Fruit fly (Drosophila melanogaster) whole organism, embryonic: ENCODE results near the gene Cyp310a1.
A peak's percentile ranks its signal among the peaks of the same experiment; 100 is the strongest.

ENCODE experiments used
- CG10209 ChIP-seq: fragments of 200-800 bp; sonication (Bioruptor generic); optimal IDR thresholded peaks from 3 replicates; lab custom pipeline; 2017; ENCODE audit warnings: missing biosample characterization, mild to moderate bottlenecking, missing genetic modification characterization, missing genetic modification reagents
- CG12299 ChIP-seq: fragments of 200-800 bp; sonication (Bioruptor generic); optimal IDR thresholded peaks from 2 replicates; lab custom pipeline; 2018; ENCODE audit warnings: missing biosample characterization, mild to moderate bottlenecking, missing genetic modification characterization
- CG1233 ChIP-seq: fragments of 200-800 bp; sonication (Bioruptor generic); optimal IDR thresholded peaks from 4 replicates; lab custom pipeline; 2018; ENCODE audit warnings: missing biosample characterization, mild to moderate bottlenecking, missing genetic modification characterization
- CG12744 ChIP-seq: fragments of 200-800 bp; sonication (Bioruptor generic); optimal IDR thresholded peaks from 2 replicates; lab custom pipeline; 2016; ENCODE audit warnings: missing biosample characterization, missing genetic modification characterization
- CG14710 ChIP-seq: fragments of 200-800 bp; sonication (Bioruptor generic); optimal IDR thresholded peaks from 3 replicates; lab custom pipeline; 2019; ENCODE audit warnings: missing biosample characterization, mild to moderate bottlenecking, missing genetic modification characterization, moderate library complexity
- CG15269 ChIP-seq: fragments of 200-800 bp; sonication (Bioruptor generic); optimal IDR thresholded peaks from 2 replicates; lab custom pipeline; 2018; ENCODE audit warnings: missing biosample characterization, mild to moderate bottlenecking, missing genetic modification characterization, moderate library complexity
- CG16815 ChIP-seq: fragments of 200-800 bp; sonication (Bioruptor generic); optimal IDR thresholded peaks from 3 replicates; lab custom pipeline; 2017; ENCODE audit warnings: missing biosample characterization, mild to moderate bottlenecking, missing genetic modification characterization
- CG17328 ChIP-seq: fragments of 200-800 bp; sonication (Bioruptor generic); IDR thresholded peaks from 2 replicates; pipeline ENCODE4 v1.3.6; 2022; ENCODE audit warnings: missing biosample characterization, missing genetic modification characterization
- CG17612 ChIP-seq: fragments of 200-800 bp; sonication (Bioruptor generic); IDR thresholded peaks from 2 replicates; pipeline ENCODE4 v1.3.6; 2022; ENCODE audit warnings: missing biosample characterization, missing genetic modification characterization
- CG2202 ChIP-seq: fragments of 200-800 bp; sonication (Bioruptor generic); optimal IDR thresholded peaks from 2 replicates; lab custom pipeline; 2018; ENCODE audit warnings: missing biosample characterization, mild to moderate bottlenecking, missing genetic modification characterization
- CG33213 ChIP-seq: fragments of 200-800 bp; sonication (Bioruptor generic); optimal IDR thresholded peaks from 3 replicates; lab custom pipeline; 2016; ENCODE audit warnings: missing biosample characterization, missing genetic modification characterization
- CG33557 ChIP-seq: fragments of 200-800 bp; sonication (Bioruptor generic); optimal IDR thresholded peaks from 2 replicates; lab custom pipeline; 2019; ENCODE audit warnings: missing biosample characterization, mild to moderate bottlenecking, missing genetic modification characterization, moderate library complexity
- CG4404 ChIP-seq: fragments of 200-800 bp; sonication (Bioruptor generic); IDR thresholded peaks from 2 replicates; pipeline ENCODE4 v1.3.6; 2022; ENCODE audit warnings: missing biosample characterization, missing genetic modification characterization
- CG6683 ChIP-seq: fragments of 200-800 bp; sonication (Bioruptor generic); optimal IDR thresholded peaks from 2 replicates; lab custom pipeline; 2017; ENCODE audit warnings: missing biosample characterization, mild to moderate bottlenecking, missing genetic modification characterization, missing genetic modification reagents
- E2f2 ChIP-seq: fragments of 200-800 bp; sonication (Bioruptor generic); IDR thresholded peaks from 2 replicates; pipeline ENCODE4 v1.3.6; 2022; ENCODE audit warnings: missing biosample characterization, missing genetic modification characterization
- HLHmδ ChIP-seq: fragments of 200-800 bp; sonication (Bioruptor generic); optimal IDR thresholded peaks from 2 replicates; lab custom pipeline; 2018; ENCODE audit warnings: missing biosample characterization, mild to moderate bottlenecking, missing genetic modification characterization, moderate library complexity
- Hand ChIP-seq: fragments of 200-800 bp; sonication (Bioruptor generic); optimal IDR thresholded peaks from 2 replicates; lab custom pipeline; 2017; ENCODE audit warnings: mild to moderate bottlenecking, missing biosample characterization, missing genetic modification reagents, missing genetic modification characterization
- Hr78 ChIP-seq, 2 experiments: fragments of 200-800 bp in 1 of 2; fragments of >200 bp in 1 of 2; sonication (Bioruptor generic) in 1 of 2; optimal IDR thresholded peaks; 2 replicates each; lab custom pipeline; 2017 to 2019; ENCODE audit warnings: missing biosample characterization in 2 of 2, missing genetic modification characterization in 2 of 2, mild to moderate bottlenecking in 1 of 2, moderate library complexity in 1 of 2
- Mad ChIP-seq: fragments of 200-800 bp; sonication (Bioruptor generic); optimal IDR thresholded peaks from 2 replicates; lab custom pipeline; 2016; ENCODE audit warnings: missing biosample characterization, missing genetic modification characterization
- Neu2 ChIP-seq: fragments of 200-800 bp; sonication (Bioruptor generic); optimal IDR thresholded peaks from 3 replicates; lab custom pipeline; 2016; ENCODE audit warnings: missing biosample characterization, missing genetic modification characterization, borderline replicate concordance
- Ptx1 ChIP-seq: fragments of 200-800 bp; sonication (Bioruptor generic); IDR thresholded peaks from 2 replicates; pipeline ENCODE4 v1.3.6; 2022; ENCODE audit warnings: missing biosample characterization, missing genetic modification characterization
- Stat92E ChIP-seq, 3 experiments: fragments of >200 bp in 2 of 3; fragments of 200-800 bp in 1 of 3; sonication (Bioruptor generic) in 1 of 3; optimal IDR thresholded peaks; 2 replicates each; lab custom pipeline; 2017 to 2019; ENCODE audit warnings: missing biosample characterization in 3 of 3, missing genetic modification characterization in 3 of 3, mild to moderate bottlenecking in 1 of 3, moderate library complexity in 1 of 3
- TFAM ChIP-seq: fragments of 200-800 bp; sonication (Bioruptor generic); optimal IDR thresholded peaks from 2 replicates; lab custom pipeline; 2017; ENCODE audit warnings: missing biosample characterization, missing genetic modification characterization, inconsistent platforms
- Xbp1 ChIP-seq: fragments of 200-800 bp; sonication (Bioruptor generic); optimal IDR thresholded peaks from 3 replicates; lab custom pipeline; 2016; ENCODE audit warnings: missing biosample characterization, mild to moderate bottlenecking, missing genetic modification characterization
- bcd ChIP-seq: fragments of 200-800 bp; sonication (Bioruptor generic); optimal IDR thresholded peaks from 2 replicates; lab custom pipeline; 2017; ENCODE audit warnings: missing biosample characterization, mild to moderate bottlenecking, missing genetic modification characterization
- btn ChIP-seq: fragments of 200-800 bp; sonication (Bioruptor generic); optimal IDR thresholded peaks from 2 replicates; lab custom pipeline; 2016; ENCODE audit warnings: missing biosample characterization, missing genetic modification characterization
- ci ChIP-seq: fragments of 200-800 bp; sonication (Bioruptor generic); IDR thresholded peaks from 3 replicates; pipeline ENCODE4 v1.3.6; 2022; ENCODE audit warnings: missing biosample characterization, missing genetic modification characterization
- crc ChIP-seq: fragments of 200-800 bp; sonication (Bioruptor generic); optimal IDR thresholded peaks from 2 replicates; lab custom pipeline; 2016; ENCODE audit warnings: missing biosample characterization, missing genetic modification characterization
- dpn ChIP-seq, 2 experiments: fragments of 200-800 bp; sonication (Bioruptor generic); optimal IDR thresholded peaks; 3 replicates each; lab custom pipeline; 2016; ENCODE audit warnings: missing biosample characterization in 2 of 2, missing genetic modification characterization in 2 of 2
- emc ChIP-seq: fragments of 200-800 bp; sonication (Bioruptor generic); optimal IDR thresholded peaks from 2 replicates; lab custom pipeline; 2016; ENCODE audit warnings: missing biosample characterization, missing genetic modification characterization
- esg ChIP-seq: fragments of 200-800 bp; sonication (Bioruptor generic); conservative IDR thresholded peaks from 2 replicates; pipeline ENCODE4 v1.3.6; 2022; ENCODE audit warnings: missing biosample characterization, missing genetic modification characterization
- eyg ChIP-seq: fragments of 200-800 bp; sonication (Bioruptor generic); optimal IDR thresholded peaks from 3 replicates; lab custom pipeline; 2016; ENCODE audit warnings: missing biosample characterization, missing genetic modification characterization
- hkb ChIP-seq, 2 experiments: fragments of 200-800 bp in 1 of 2; fragments of >200 bp in 1 of 2; sonication (Bioruptor generic) in 1 of 2; IDR thresholded peaks in 1 of 2; optimal IDR thresholded peaks in 1 of 2; 2 replicates each; pipeline versions ENCODE4 v1.3.6 to Lab custom; 2017 to 2022; ENCODE audit warnings: missing biosample characterization in 1 of 2, missing genetic modification characterization in 1 of 2
- hth ChIP-seq: fragments of >200 bp; optimal IDR thresholded peaks from 2 replicates; lab custom pipeline; 2017; ENCODE audit warnings: inconsistent platforms
- jing ChIP-seq: fragments of 200-800 bp; sonication (Bioruptor generic); optimal IDR thresholded peaks from 2 replicates; lab custom pipeline; 2018; ENCODE audit warnings: missing biosample characterization, mild to moderate bottlenecking, missing genetic modification characterization
- lilli ChIP-seq: fragments of 200-800 bp; sonication (Bioruptor generic); optimal IDR thresholded peaks from 3 replicates; lab custom pipeline; 2016; ENCODE audit warnings: missing biosample characterization, missing genetic modification characterization
- nmo ChIP-seq: fragments of 200-800 bp; sonication (Bioruptor generic); optimal IDR thresholded peaks from 2 replicates; lab custom pipeline; 2018; ENCODE audit warnings: missing biosample characterization, mild to moderate bottlenecking, missing genetic modification characterization, moderate library complexity
- nom ChIP-seq: fragments of 200-800 bp; sonication (Bioruptor generic); optimal IDR thresholded peaks from 2 replicates; lab custom pipeline; 2017; ENCODE audit warnings: missing biosample characterization, missing genetic modification characterization, mild to moderate bottlenecking, moderate library complexity, missing genetic modification reagents
- odd ChIP-seq: fragments of 200-800 bp; sonication (Bioruptor generic); optimal IDR thresholded peaks from 2 replicates; lab custom pipeline; 2017; ENCODE audit warnings: missing biosample characterization, mild to moderate bottlenecking, missing genetic modification characterization
- ro ChIP-seq: fragments of 200-800 bp; sonication (Bioruptor generic); IDR thresholded peaks from 2 replicates; pipeline ENCODE4 v1.3.6; 2022; ENCODE audit warnings: missing biosample characterization, missing genetic modification characterization
- slbo ChIP-seq: fragments of 200-800 bp; sonication (Bioruptor generic); IDR thresholded peaks from 2 replicates; pipeline ENCODE4 v1.3.6; 2022; ENCODE audit warnings: missing biosample characterization, missing genetic modification characterization
- slou ChIP-seq: fragments of 200-800 bp; sonication (Bioruptor generic); optimal IDR thresholded peaks from 3 replicates; lab custom pipeline; 2016; ENCODE audit warnings: missing biosample characterization, missing genetic modification characterization
- so ChIP-seq: fragments of 200-800 bp; sonication (Bioruptor generic); IDR thresholded peaks from 3 replicates; pipeline ENCODE4 v1.3.6; 2022; ENCODE audit warnings: missing biosample characterization, missing genetic modification characterization
- tgo ChIP-seq: fragments of 200-800 bp; sonication (Bioruptor generic); IDR thresholded peaks from 3 replicates; pipeline ENCODE4 v1.3.6; 2022; ENCODE audit warnings: missing biosample characterization, missing genetic modification characterization
- tll ChIP-seq, 2 experiments: fragments of 200-800 bp in 1 of 2; fragments of >200 bp in 1 of 2; sonication (Bioruptor generic) in 1 of 2; optimal IDR thresholded peaks; 2 replicates each; lab custom pipeline; 2017 to 2019; ENCODE audit warnings: missing biosample characterization in 2 of 2, missing genetic modification characterization in 2 of 2, mild to moderate bottlenecking in 1 of 2, moderate library complexity in 1 of 2
- vnd ChIP-seq: fragments of 200-800 bp; sonication (Bioruptor generic); IDR thresholded peaks from 3 replicates; pipeline ENCODE4 v1.3.6; 2022; ENCODE audit warnings: missing biosample characterization, missing genetic modification characterization; ENCODE audit not compliant: partially characterized antibody
- zfh1 ChIP-seq: fragments of 200-800 bp; sonication (Bioruptor generic); IDR thresholded peaks from 3 replicates; pipeline ENCODE4 v1.3.6; 2022; ENCODE audit warnings: missing biosample characterization, missing genetic modification characterization

The Cyp310a1 gene

dm6 chr2L:18621357-18622211 is 31.2 kb downstream of the Cyp310a1 start (continued):
- peak; percentile 63 for TF ChIP-seq CG12299 (tag; lab: Kevin White, UChicago)
- TF ChIP-seq tll (GFP tag; optimal IDR thresholded peaks at IDR 0.05; lab: Kevin White, UChicago): no peak
- peak; percentile 76 for TF ChIP-seq CG1233 (GFP tag; lab: Kevin White, UChicago)
- peak; percentile 63 to 67 for TF ChIP-seq dpn (GFP tag; optimal IDR thresholded peaks at IDR 0.05; lab: Kevin White, UChicago)
- TF ChIP-seq CG17612 (GFP tag; lab: Robert Waterston, UW): peak; percentile 45; the same call in 1 of the 2 replicates
- TF ChIP-seq CG4404: peak; percentile 37; the same call in 1 of the 2 replicates
- TF ChIP-seq esg (GFP tag; lab: Robert Waterston, UW): peak; percentile 66
- TF ChIP-seq crc: peak; percentile 27
- no peak for TF ChIP-seq Stat92E (GFP tag; optimal IDR thresholded peaks at IDR 0.05; lab: Kevin White, UChicago)
- peak; percentile 82 for TF ChIP-seq Ptx1 (GFP tag; lab: Robert Waterston, UW)
- peak; percentile 78 for TF ChIP-seq lilli
- TF ChIP-seq CG33213 (GFP tag; lab: Kevin White, UChicago): peak; percentile 38
- TF ChIP-seq eyg: no peak
- TF ChIP-seq ro (GFP tag; lab: Robert Waterston, UW): no peak
- TF ChIP-seq CG16815 (GFP tag; lab: Kevin White, UChicago): peak; percentile 28
- TF ChIP-seq HLHmδ (GFP tag; lab: Kevin White, UChicago): no peak
- peak; percentile 79 for TF ChIP-seq CG14710 (tag; lab: Kevin White, UChicago)
- peak; percentile 35 for TF ChIP-seq CG12744 (GFP tag; lab: Kevin White, UChicago)
- peak; percentile 27 for TF ChIP-seq nom (GFP tag; lab: Kevin White, UChicago)
- TF ChIP-seq CG33557 (GFP tag; lab: Kevin White, UChicago): peak; percentile 49
- peak in 1 of 2 experiments; percentile 48 for TF ChIP-seq Hr78 (GFP tag; optimal IDR thresholded peaks at IDR 0.05; lab: Kevin White, UChicago)
- TF ChIP-seq TFAM (GFP tag; lab: Kevin White, UChicago): peak; percentile 20
- TF ChIP-seq ci (GFP tag; lab: Robert Waterston, UW): peak; percentile 79
- peak; percentile 79 for TF ChIP-seq bcd (GFP tag; lab: Kevin White, UChicago)
- peak; percentile 20 for TF ChIP-seq CG2202
- TF ChIP-seq CG17328 (GFP tag; lab: Robert Waterston, UW): peak; percentile 77
- peak; percentile 86 for TF ChIP-seq CG15269 (tag; lab: Kevin White, UChicago)
- peak; percentile 58 for TF ChIP-seq CG6683 (GFP tag; lab: Kevin White, UChicago)
- peak; percentile 80 for TF ChIP-seq slou (GFP tag; lab: Kevin White, UChicago)
- no peak for TF ChIP-seq hth (lab: Kevin White, UChicago)
- peak; percentile 69; the same call in 1 of the 3 replicates for TF ChIP-seq zfh1 (GFP tag; lab: Robert Waterston, UW)
- peak; percentile 54 for TF ChIP-seq odd (GFP tag; lab: Kevin White, UChicago)
- TF ChIP-seq nmo: peak; percentile 85
- no peak for TF ChIP-seq hkb (optimal IDR thresholded peaks at IDR 0.05; lab: Kevin White, UChicago)
- peak; percentile 74 for TF ChIP-seq hkb (GFP tag; IDR thresholded peaks at IDR 0.05; lab: Robert Waterston, UW)
- TF ChIP-seq emc (GFP tag; lab: Kevin White, UChicago): no peak
- peak; percentile 79 for TF ChIP-seq Xbp1 (GFP tag; lab: Kevin White, UChicago)
- peak; percentile 65 for TF ChIP-seq CG10209 (GFP tag; lab: Kevin White, UChicago)
- no peak for TF ChIP-seq vnd (GFP tag; lab: Robert Waterston, UW)
- TF ChIP-seq slbo (GFP tag; lab: Robert Waterston, UW): peak; percentile 86
- peak; percentile 18 for TF ChIP-seq btn (GFP tag; lab: Kevin White, UChicago)
- no peak for TF ChIP-seq Neu2 (GFP tag; lab: Kevin White, UChicago)
- peak; percentile 58 for TF ChIP-seq Hand (GFP tag; lab: Kevin White, UChicago)
- peak; percentile 8 for TF ChIP-seq Mad
- TF ChIP-seq tgo: peak; percentile 86
- no peak for TF ChIP-seq jing (GFP tag; lab: Kevin White, UChicago)
- peak; percentile 64; the same call in 1 of the 3 replicates for TF ChIP-seq so (GFP tag; lab: Robert Waterston, UW)
- TF ChIP-seq E2f2 (GFP tag; lab: Robert Waterston, UW): peak; percentile 60
